Fruit fly (Drosophila melanogaster) whole organism, adult: ENCODE data around the gene CG14082.

ENCODE experiments used
- CG33017 ChIP-seq: fragments of 200-800 bp; sonication (Bioruptor generic); optimal IDR thresholded peaks from 2 replicates; lab custom pipeline; 2018; ENCODE audit warnings: missing biosample characterization, mild to moderate bottlenecking, missing genetic modification characterization, moderate library complexity
- CG7045 ChIP-seq: fragments of 200-800 bp; sonication (Bioruptor generic); optimal IDR thresholded peaks from 2 replicates; lab custom pipeline; 2017; ENCODE audit warnings: missing biosample characterization, mild to moderate bottlenecking, missing genetic modification characterization
- Clk ChIP-seq: fragments of 200-800 bp; sonication (Bioruptor generic); optimal IDR thresholded peaks from 2 replicates; lab custom pipeline; 2017; ENCODE audit warnings: missing biosample characterization, missing genetic modification characterization
- Crg-1 ChIP-seq: fragments of 200-800 bp; sonication (Bioruptor generic); optimal IDR thresholded peaks from 2 replicates; lab custom pipeline; 2016; ENCODE audit warnings: missing biosample characterization, missing genetic modification characterization
- Hr96 ChIP-seq: fragments of 200-800 bp; sonication (Bioruptor generic); optimal IDR thresholded peaks from 2 replicates; lab custom pipeline; 2016; ENCODE audit warnings: missing biosample characterization, missing genetic modification characterization
- Mnt ChIP-seq: fragments of 200-800 bp; sonication (Bioruptor generic); optimal IDR thresholded peaks from 2 replicates; lab custom pipeline; 2016; ENCODE audit warnings: missing biosample characterization, mild to moderate bottlenecking, missing genetic modification characterization
- bab1 ChIP-seq: fragments of 200-800 bp; sonication (Bioruptor generic); optimal IDR thresholded peaks from 3 replicates; lab custom pipeline; 2019; ENCODE audit warnings: missing biosample characterization, mild to moderate bottlenecking, missing genetic modification characterization, moderate library complexity
- cic ChIP-seq: fragments of 200-800 bp; sonication (Bioruptor generic); optimal IDR thresholded peaks from 2 replicates; lab custom pipeline; 2017; ENCODE audit warnings: missing biosample characterization, mild to moderate bottlenecking, missing genetic modification characterization, moderate library complexity
- cnc ChIP-seq, 2 experiments: fragments of >200 bp; optimal IDR thresholded peaks; 2 replicates each; lab custom pipeline; 2017
- kay ChIP-seq: fragments of 200-800 bp; sonication (Bioruptor generic); peaks from one replicate; lab custom pipeline; 2016; ENCODE audit warnings: missing biosample characterization, missing genetic modification characterization, borderline replicate concordance
- ovo ChIP-seq: fragments of 200-800 bp; sonication (Bioruptor generic); optimal IDR thresholded peaks from 2 replicates; lab custom pipeline; 2016; ENCODE audit warnings: missing biosample characterization, missing genetic modification characterization
- toe ChIP-seq: fragments of 200-800 bp; sonication (Bioruptor generic); optimal IDR thresholded peaks from 2 replicates; lab custom pipeline; 2016; ENCODE audit warnings: missing biosample characterization, missing genetic modification characterization

DNA sequence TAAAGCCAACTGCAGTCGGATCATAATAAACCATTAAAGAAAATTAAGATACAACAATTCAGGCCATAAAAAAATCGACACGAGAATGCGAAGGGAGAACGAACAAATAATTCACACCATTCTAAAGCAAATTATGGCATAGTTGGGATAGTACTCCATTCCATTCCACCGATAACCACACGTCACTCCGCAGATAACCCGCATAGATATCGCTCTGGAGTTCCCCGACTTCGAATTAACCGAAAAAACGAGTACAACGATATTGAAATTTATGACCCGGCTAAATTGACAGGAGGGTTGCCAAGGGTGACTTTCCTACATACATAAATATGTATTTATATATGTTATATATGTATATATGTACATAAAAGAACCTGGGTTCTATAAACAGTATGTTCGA, 35.9 kb upstream of the CG14082 start:
- TF ChIP-seq Hr96 (GFP tag; lab: Kevin White, UChicago) (no peak), Mnt (no peak), bab1 (no peak), cnc (optimal IDR thresholded peaks at IDR 0.05; lab: Kevin White, UChicago) (no peak), CG33017 (tag; lab: Kevin White, UChicago) (no peak), kay (GFP tag; lab: Kevin White, UChicago) (no peak), Crg-1 (GFP tag; lab: Kevin White, UChicago) (no peak), toe (GFP tag; lab: Kevin White, UChicago) (no peak), CG7045 (GFP tag; lab: Kevin White, UChicago) (no peak), Clk (GFP tag; lab: Kevin White, UChicago) (no peak), ovo (GFP tag; lab: Kevin White, UChicago) (no peak), cic (GFP tag; lab: Kevin White, UChicago) (no peak)
